Fruit fly (Drosophila melanogaster) whole organism, embryonic: ENCODE results near the gene CG32161.
A peak's percentile ranks its signal among the peaks of the same experiment; 100 is the strongest.

Experiments used
- Antp ChIP-seq: fragments of 200-800 bp; sonication (Bioruptor generic); optimal IDR thresholded peaks from 3 replicates; lab custom pipeline; 2016; ENCODE audit warnings: missing biosample characterization, missing genetic modification characterization
- CG10321 ChIP-seq: fragments of 200-800 bp; sonication (Bioruptor generic); IDR thresholded peaks from 2 replicates; pipeline ENCODE4 v1.3.6; 2022; ENCODE audit warnings: missing biosample characterization, missing genetic modification characterization
- CG10565 ChIP-seq: fragments of 200-800 bp; sonication (Bioruptor generic); optimal IDR thresholded peaks from 3 replicates; lab custom pipeline; 2016; ENCODE audit warnings: missing biosample characterization, mild to moderate bottlenecking, missing genetic modification characterization
- CG10654 ChIP-seq: fragments of 200-800 bp; sonication (Bioruptor generic); optimal IDR thresholded peaks from 2 replicates; lab custom pipeline; 2016; ENCODE audit warnings: missing biosample characterization, missing genetic modification characterization
- CG12744 ChIP-seq: fragments of 200-800 bp; sonication (Bioruptor generic); optimal IDR thresholded peaks from 2 replicates; lab custom pipeline; 2016; ENCODE audit warnings: missing biosample characterization, missing genetic modification characterization
- CG12769 ChIP-seq: fragments of 200-800 bp; sonication (Bioruptor generic); optimal IDR thresholded peaks from 2 replicates; lab custom pipeline; 2019; ENCODE audit warnings: missing biosample characterization, mild to moderate bottlenecking, missing genetic modification characterization, moderate library complexity
- CG14050 ChIP-seq: fragments of 200-800 bp; sonication (Bioruptor generic); IDR thresholded peaks from 3 replicates; pipeline ENCODE4 v1.3.6; 2022; ENCODE audit warnings: missing biosample characterization, missing genetic modification characterization
- CG15601 ChIP-seq: fragments of 200-800 bp; sonication (Bioruptor generic); optimal IDR thresholded peaks from 3 replicates; lab custom pipeline; 2019; ENCODE audit warnings: missing biosample characterization, mild to moderate bottlenecking, missing genetic modification characterization, moderate library complexity
- CG17186 ChIP-seq: fragments of 200-800 bp; sonication (Bioruptor generic); optimal IDR thresholded peaks from 3 replicates; lab custom pipeline; 2017; ENCODE audit warnings: missing biosample characterization, missing genetic modification reagents, missing genetic modification characterization
- CG17568 ChIP-seq: fragments of 200-800 bp; sonication (Bioruptor generic); optimal IDR thresholded peaks from 2 replicates; lab custom pipeline; 2018; ENCODE audit warnings: missing biosample characterization, mild to moderate bottlenecking, missing genetic modification characterization, moderate library complexity
- CG1792 ChIP-seq: fragments of 200-800 bp; sonication (Bioruptor generic); optimal IDR thresholded peaks from 2 replicates; lab custom pipeline; 2016; ENCODE audit warnings: missing biosample characterization, missing genetic modification characterization
- CG2199 ChIP-seq: fragments of 200-800 bp; sonication (Bioruptor generic); IDR thresholded peaks from 3 replicates; pipeline ENCODE4 v1.3.6; 2022; ENCODE audit warnings: missing biosample characterization, missing genetic modification characterization
- CG32532 ChIP-seq: fragments of 200-800 bp; sonication (Bioruptor generic); IDR thresholded peaks from 2 replicates; pipeline ENCODE4 v1.3.6; 2022; ENCODE audit warnings: missing biosample characterization, missing genetic modification characterization
- CG4360 ChIP-seq: fragments of 200-800 bp; sonication (Bioruptor generic); IDR thresholded peaks from 2 replicates; pipeline ENCODE4 v1.3.6; 2022; ENCODE audit warnings: missing biosample characterization, missing genetic modification characterization
- CG6272 ChIP-seq: fragments of 200-800 bp; sonication (Bioruptor generic); IDR thresholded peaks from 2 replicates; pipeline ENCODE4 v1.3.6; 2022; ENCODE audit warnings: missing biosample characterization, missing genetic modification characterization
- CG6765 ChIP-seq: fragments of 200-800 bp; sonication (Bioruptor generic); optimal IDR thresholded peaks from 3 replicates; lab custom pipeline; 2017; ENCODE audit warnings: missing biosample characterization, mild to moderate bottlenecking, missing genetic modification characterization
- CG7372 ChIP-seq: fragments of 200-800 bp; sonication (Bioruptor generic); IDR thresholded peaks from 2 replicates; pipeline ENCODE4 v1.3.6; 2022; ENCODE audit warnings: missing biosample characterization, missing genetic modification characterization
- CG7786 ChIP-seq: fragments of 200-800 bp; sonication (Bioruptor generic); optimal IDR thresholded peaks from 2 replicates; lab custom pipeline; 2016; ENCODE audit warnings: missing biosample characterization, missing genetic modification characterization
- CG7839 ChIP-seq: fragments of 200-800 bp; sonication (Bioruptor generic); optimal IDR thresholded peaks from 3 replicates; lab custom pipeline; 2018; ENCODE audit warnings: missing biosample characterization, mild to moderate bottlenecking, missing genetic modification characterization, moderate library complexity
- CG7963 ChIP-seq: fragments of 200-800 bp; sonication (Bioruptor generic); IDR thresholded peaks from 3 replicates; pipeline ENCODE4 v1.3.6; 2022; ENCODE audit warnings: missing biosample characterization, missing genetic modification characterization; ENCODE audit not compliant: partially characterized antibody
- CG8290 ChIP-seq, 3 experiments: fragments of 200-800 bp; sonication (Bioruptor generic); optimal IDR thresholded peaks; 2 replicates each; lab custom pipeline; 2016 to 2019; ENCODE audit warnings: missing biosample characterization in 3 of 3, missing genetic modification characterization in 3 of 3, mild to moderate bottlenecking in 2 of 3, moderate library complexity in 1 of 3
- CG8478 ChIP-seq: fragments of >200 bp; optimal IDR thresholded peaks from 2 replicates; lab custom pipeline; 2018
- CG8765 ChIP-seq: fragments of 200-800 bp; sonication (Bioruptor generic); IDR thresholded peaks from 2 replicates; pipeline ENCODE4 v1.3.6; 2022; ENCODE audit warnings: missing biosample characterization, missing genetic modification characterization
- CG9437 ChIP-seq: fragments of 200-800 bp; sonication (Bioruptor generic); optimal IDR thresholded peaks from 2 replicates; lab custom pipeline; 2018; ENCODE audit warnings: missing biosample characterization, mild to moderate bottlenecking, missing genetic modification characterization
- Dip3 ChIP-seq: fragments of 200-800 bp; sonication (Bioruptor generic); optimal IDR thresholded peaks from 3 replicates; lab custom pipeline; 2016; ENCODE audit warnings: missing biosample characterization, missing genetic modification characterization
- Dp ChIP-seq: fragments of 200-800 bp; sonication (Bioruptor generic); optimal IDR thresholded peaks from 2 replicates; lab custom pipeline; 2018; ENCODE audit warnings: missing biosample characterization, mild to moderate bottlenecking, missing genetic modification characterization, moderate library complexity
- ERR ChIP-seq: fragments of 200-800 bp; sonication (Bioruptor generic); optimal IDR thresholded peaks from 2 replicates; lab custom pipeline; 2016; ENCODE audit warnings: missing biosample characterization, missing genetic modification characterization
- Fer2 ChIP-seq: fragments of 200-800 bp; sonication (Bioruptor generic); optimal IDR thresholded peaks from 2 replicates; lab custom pipeline; 2018; ENCODE audit warnings: missing biosample characterization, mild to moderate bottlenecking, missing genetic modification characterization, moderate library complexity
- Fer3 ChIP-seq: fragments of 200-800 bp; sonication (Bioruptor generic); optimal IDR thresholded peaks from 2 replicates; lab custom pipeline; 2018; ENCODE audit warnings: missing biosample characterization, mild to moderate bottlenecking, missing genetic modification characterization, moderate library complexity
- Hr78 ChIP-seq, 2 experiments: fragments of 200-800 bp in 1 of 2; fragments of >200 bp in 1 of 2; sonication (Bioruptor generic) in 1 of 2; optimal IDR thresholded peaks; 2 replicates each; lab custom pipeline; 2017 to 2019; ENCODE audit warnings: missing biosample characterization in 2 of 2, missing genetic modification characterization in 2 of 2, mild to moderate bottlenecking in 1 of 2, moderate library complexity in 1 of 2
- Kr ChIP-seq: fragments of 200-800 bp; sonication (Bioruptor generic); optimal IDR thresholded peaks from 2 replicates; lab custom pipeline; 2017; ENCODE audit warnings: missing biosample characterization, mild to moderate bottlenecking, missing genetic modification characterization
- PHDP ChIP-seq: fragments of 200-800 bp; sonication (Bioruptor generic); optimal IDR thresholded peaks from 3 replicates; lab custom pipeline; 2018; ENCODE audit warnings: missing biosample characterization, mild to moderate bottlenecking, missing genetic modification characterization, moderate library complexity
- Sox100B ChIP-seq: fragments of 200-800 bp; sonication (Bioruptor generic); optimal IDR thresholded peaks from 3 replicates; lab custom pipeline; 2018; ENCODE audit warnings: missing biosample characterization, mild to moderate bottlenecking, missing genetic modification characterization
- Stat92E ChIP-seq, 3 experiments: fragments of >200 bp in 2 of 3; fragments of 200-800 bp in 1 of 3; sonication (Bioruptor generic) in 1 of 3; optimal IDR thresholded peaks; 2 replicates each; lab custom pipeline; 2017 to 2019; ENCODE audit warnings: missing biosample characterization in 3 of 3, missing genetic modification characterization in 3 of 3, mild to moderate bottlenecking in 1 of 3, moderate library complexity in 1 of 3
- Vsx1 ChIP-seq: fragments of 200-800 bp; sonication (Bioruptor generic); optimal IDR thresholded peaks from 2 replicates; lab custom pipeline; 2017; ENCODE audit warnings: missing biosample characterization, mild to moderate bottlenecking, missing genetic modification characterization, missing genetic modification reagents
- YL-1 ChIP-seq: fragments of 200-800 bp; sonication (Bioruptor generic); optimal IDR thresholded peaks from 3 replicates; lab custom pipeline; 2017; ENCODE audit warnings: missing biosample characterization, mild to moderate bottlenecking, missing genetic modification characterization
- aop ChIP-seq: fragments of 200-800 bp; sonication (Bioruptor generic); IDR thresholded peaks from 2 replicates; pipeline ENCODE4 v1.3.6; 2022; ENCODE audit warnings: missing biosample characterization, missing genetic modification characterization
- bab2 ChIP-seq: fragments of 200-800 bp; sonication (Bioruptor generic); optimal IDR thresholded peaks from 2 replicates; lab custom pipeline; 2016; ENCODE audit warnings: missing biosample characterization, missing genetic modification characterization
- cg ChIP-seq: fragments of 200-800 bp; sonication (Bioruptor generic); optimal IDR thresholded peaks from 3 replicates; lab custom pipeline; 2019; ENCODE audit warnings: missing biosample characterization, mild to moderate bottlenecking, missing genetic modification characterization, moderate library complexity
- ci ChIP-seq: fragments of 200-800 bp; sonication (Bioruptor generic); IDR thresholded peaks from 3 replicates; pipeline ENCODE4 v1.3.6; 2022; ENCODE audit warnings: missing biosample characterization, missing genetic modification characterization
- crp ChIP-seq, 2 experiments: fragments of 200-800 bp; sonication (Bioruptor generic); optimal IDR thresholded peaks; 2 replicates in 1 of 2; 3 replicates in 1 of 2; lab custom pipeline; 2017; ENCODE audit warnings: missing biosample characterization in 2 of 2, missing genetic modification characterization in 2 of 2, mild to moderate bottlenecking in 1 of 2, moderate library complexity in 1 of 2
- fu2 ChIP-seq: fragments of 200-800 bp; sonication (Bioruptor generic); optimal IDR thresholded peaks from 2 replicates; lab custom pipeline; 2016; ENCODE audit warnings: missing biosample characterization, missing genetic modification characterization
- grn ChIP-seq: fragments of 200-800 bp; sonication (Bioruptor generic); optimal IDR thresholded peaks from 3 replicates; lab custom pipeline; 2017; ENCODE audit warnings: missing biosample characterization, missing genetic modification characterization
- insv ChIP-seq, 2 experiments: fragments of 200-800 bp; sonication (Bioruptor generic); optimal IDR thresholded peaks; 3 replicates each; lab custom pipeline; 2016 to 2018; ENCODE audit warnings: missing biosample characterization in 2 of 2, missing genetic modification characterization in 2 of 2
- pzg ChIP-seq: fragments of 200-800 bp; sonication (Bioruptor generic); optimal IDR thresholded peaks from 3 replicates; lab custom pipeline; 2018; ENCODE audit warnings: missing biosample characterization, mild to moderate bottlenecking, missing genetic modification characterization, moderate library complexity
- sc ChIP-seq, 3 experiments: fragments of >200 bp in 2 of 3; fragments of 200-800 bp in 1 of 3; sonication (Bioruptor generic) in 1 of 3; optimal IDR thresholded peaks; 2 replicates in 2 of 3; 3 replicates in 1 of 3; lab custom pipeline; 2017; ENCODE audit warnings: mild to moderate bottlenecking in 1 of 3, missing biosample characterization in 1 of 3, missing genetic modification characterization in 1 of 3, missing genetic modification reagents in 1 of 3
- tll ChIP-seq, 2 experiments: fragments of 200-800 bp in 1 of 2; fragments of >200 bp in 1 of 2; sonication (Bioruptor generic) in 1 of 2; optimal IDR thresholded peaks; 2 replicates each; lab custom pipeline; 2017 to 2019; ENCODE audit warnings: missing biosample characterization in 2 of 2, missing genetic modification characterization in 2 of 2, mild to moderate bottlenecking in 1 of 2, moderate library complexity in 1 of 2
- ttk ChIP-seq: fragments of 200-800 bp; sonication (Bioruptor generic); IDR thresholded peaks from 2 replicates; pipeline ENCODE4 v2.1.2; 2022; ENCODE audit warnings: missing biosample characterization, missing genetic modification characterization
- wdn ChIP-seq: fragments of 200-800 bp; sonication (Bioruptor generic); IDR thresholded peaks from 2 replicates; pipeline ENCODE4 v1.3.6; 2022; ENCODE audit warnings: missing biosample characterization, missing genetic modification characterization
- zen ChIP-seq: fragments of 200-800 bp; sonication (Bioruptor generic); optimal IDR thresholded peaks from 3 replicates; lab custom pipeline; 2018; ENCODE audit warnings: missing biosample characterization, mild to moderate bottlenecking, missing genetic modification characterization, moderate library complexity

The CG32161 gene

DNA sequence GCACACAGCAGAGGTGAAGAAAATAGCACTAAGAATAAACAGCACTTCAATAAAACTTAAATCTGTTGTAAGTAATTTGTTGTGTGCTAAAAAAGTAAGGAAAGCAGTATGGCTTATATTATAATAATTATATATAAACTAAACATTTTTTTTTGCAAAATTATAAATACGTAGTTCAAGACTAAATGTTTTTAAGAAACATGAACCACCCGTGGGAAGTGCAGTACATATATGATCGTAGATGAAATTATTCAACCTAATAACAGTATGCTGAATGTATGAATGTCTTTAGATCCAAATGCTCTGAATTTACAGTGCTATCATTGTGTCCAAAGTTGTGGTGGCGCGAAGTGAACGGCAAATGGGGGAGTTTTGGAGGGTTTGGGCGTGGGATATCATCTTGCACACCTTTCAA lies 24.7 kb downstream of the CG32161 start (continued):
- TF ChIP-seq CG4360, result no peak
- TF ChIP-seq ci (GFP tag; lab: Robert Waterston, UW), result no peak
- TF ChIP-seq ttk (GFP tag; lab: Robert Waterston, UW), result no peak
- TF ChIP-seq CG6765 (GFP tag; lab: Kevin White, UChicago), result no peak
- TF ChIP-seq Stat92E (GFP tag; optimal IDR thresholded peaks at IDR 0.05; lab: Kevin White, UChicago), result no peak
- no peak for TF ChIP-seq Kr
- no peak for TF ChIP-seq YL-1 (GFP tag; lab: Kevin White, UChicago)
- no peak for TF ChIP-seq crp (GFP tag; optimal IDR thresholded peaks at IDR 0.05; lab: Kevin White, UChicago)
- TF ChIP-seq Sox100B, result peak; percentile 55
- no peak for TF ChIP-seq CG6272 (GFP tag; lab: Robert Waterston, UW)
- no peak for TF ChIP-seq CG2199 (GFP tag; lab: Robert Waterston, UW)
- no peak for TF ChIP-seq grn
- TF ChIP-seq bab2, result no peak
- TF ChIP-seq insv (GFP tag; optimal IDR thresholded peaks at IDR 0.05; lab: Kevin White, UChicago), result no peak
- no peak for TF ChIP-seq pzg
- no peak for TF ChIP-seq CG12744 (GFP tag; lab: Kevin White, UChicago)
- TF ChIP-seq CG7839, result peak; percentile 50
- TF ChIP-seq ERR, result no peak
- no peak for TF ChIP-seq CG10321 (GFP tag; lab: Robert Waterston, UW)
- no peak for TF ChIP-seq tll (GFP tag; optimal IDR thresholded peaks at IDR 0.05; lab: Kevin White, UChicago)
- TF ChIP-seq cg (GFP tag; lab: Kevin White, UChicago), result no peak
- no peak for TF ChIP-seq CG8765 (GFP tag; lab: Robert Waterston, UW)
- TF ChIP-seq CG12769 (tag; lab: Kevin White, UChicago), result no peak
- no peak for TF ChIP-seq CG10654
- no peak for TF ChIP-seq aop (GFP tag; lab: Robert Waterston, UW)
- no peak for TF ChIP-seq CG15601 (tag; lab: Kevin White, UChicago)
- no peak for TF ChIP-seq CG14050
- TF ChIP-seq CG10565, result no peak
- peak in 1 of 2 experiments; percentile 0 for TF ChIP-seq Hr78 (GFP tag; optimal IDR thresholded peaks at IDR 0.05; lab: Kevin White, UChicago)
- TF ChIP-seq CG7963 (GFP tag; lab: Robert Waterston, UW), result no peak
- TF ChIP-seq Vsx1, result no peak
- no peak for TF ChIP-seq CG17186 (GFP tag; lab: Kevin White, UChicago)
- no peak for TF ChIP-seq zen (tag; lab: Kevin White, UChicago)
- TF ChIP-seq PHDP (tag; lab: Kevin White, UChicago), result no peak
- TF ChIP-seq CG7372 (GFP tag; lab: Robert Waterston, UW), result no peak
- TF ChIP-seq CG17568 (GFP tag; lab: Kevin White, UChicago), result no peak
- no peak for TF ChIP-seq CG1792 (GFP tag; lab: Kevin White, UChicago)
- TF ChIP-seq Dp, result no peak
- TF ChIP-seq fu2 (GFP tag; lab: Kevin White, UChicago), result no peak
- TF ChIP-seq CG32532 (GFP tag; lab: Robert Waterston, UW), result no peak
- no peak for TF ChIP-seq sc (optimal IDR thresholded peaks at IDR 0.05; lab: Kevin White, UChicago)
- no peak for TF ChIP-seq sc (GFP tag; optimal IDR thresholded peaks at IDR 0.05; lab: Kevin White, UChicago)
- no peak for TF ChIP-seq CG7786 (GFP tag; lab: Kevin White, UChicago)
- TF ChIP-seq Fer3, result no peak
- no peak for TF ChIP-seq Antp (GFP tag; lab: Kevin White, UChicago)
- no peak for TF ChIP-seq CG8478
- TF ChIP-seq Fer2 (tag; lab: Kevin White, UChicago), result no peak
- TF ChIP-seq CG9437, result no peak
- TF ChIP-seq Dip3, result no peak
- no peak for TF ChIP-seq wdn (GFP tag; lab: Robert Waterston, UW)
- no peak for TF ChIP-seq CG8290 (GFP tag; optimal IDR thresholded peaks at IDR 0.05; lab: Kevin White, UChicago)
- TF ChIP-seq CG8290 (tag; optimal IDR thresholded peaks at IDR 0.05; lab: Kevin White, UChicago), result no peak
